Worm (Caenorhabditis elegans): Measurements from ENCODE around the gene K04D7.6.

Gene K04D7.6

DNA sequence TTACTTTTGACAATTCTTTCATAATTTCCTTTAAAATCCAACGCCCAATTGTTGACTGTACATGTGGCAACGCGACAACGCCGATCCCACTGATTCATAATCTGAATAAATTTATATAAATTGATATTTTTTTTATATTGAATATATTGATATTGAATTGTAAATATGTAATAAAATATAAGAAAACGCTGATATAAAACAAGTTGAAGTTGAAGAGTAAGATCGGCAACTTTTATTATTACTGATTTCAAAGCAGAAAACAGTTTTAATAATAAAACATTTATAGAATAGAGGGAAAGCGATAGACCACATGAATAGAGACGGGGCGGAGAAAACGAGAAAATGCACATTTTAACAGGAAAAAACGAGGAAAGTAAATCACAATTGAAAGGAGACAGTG is 13.1 kb upstream of the K04D7.6 start, which contains the start of gene qns-1:
Gene qns-1, minus strand, starts transcription at position 101 of the 400 bp plus-strand sequence.
- no peak for TF ChIP-seq snpc-1.2 (GFP tag; IDR thresholded peaks at IDR 0.05)
- TF ChIP-seq nhr-76 (tag; optimal IDR thresholded peaks at IDR 0.05): no peak
- TF ChIP-seq daf-19 (GFP tag; conservative IDR thresholded peaks at IDR 0.05): no peak
- no peak for TF ChIP-seq madf-5 (GFP tag; IDR thresholded peaks at IDR 0.05)
- TF ChIP-seq F49E8.2 (tag; optimal IDR thresholded peaks at IDR 0.05; ENCODE audit: borderline replicate concordance): no peak
- TF ChIP-seq mdt-29 (GFP tag; IDR thresholded peaks at IDR 0.05): no peak
- no peak for TF ChIP-seq ama-1 (optimal IDR thresholded peaks at IDR 0.05)
- TF ChIP-seq ZK337.2 (GFP tag; IDR thresholded peaks at IDR 0.05): no peak
- no peak for TF ChIP-seq daf-16 (GFP tag; optimal IDR thresholded peaks at IDR 0.05)
- TF ChIP-seq daf-16 (tag; optimal IDR thresholded peaks at IDR 0.05): no peak
- TF ChIP-seq hif-1 (tag; optimal IDR thresholded peaks at IDR 0.05): no peak
- no peak for TF ChIP-seq T26A8.4 (GFP tag; IDR thresholded peaks at IDR 0.05)
- TF ChIP-seq mxl-2 (GFP tag; conservative IDR thresholded peaks at IDR 0.05): no peak
- no peak for TF ChIP-seq vab-7 (GFP tag; IDR thresholded peaks at IDR 0.05)
- no peak for TF ChIP-seq lin-38 (GFP tag; IDR thresholded peaks at IDR 0.05)
- no peak for TF ChIP-seq lin-1 (GFP tag; IDR thresholded peaks at IDR 0.05)

DNA sequence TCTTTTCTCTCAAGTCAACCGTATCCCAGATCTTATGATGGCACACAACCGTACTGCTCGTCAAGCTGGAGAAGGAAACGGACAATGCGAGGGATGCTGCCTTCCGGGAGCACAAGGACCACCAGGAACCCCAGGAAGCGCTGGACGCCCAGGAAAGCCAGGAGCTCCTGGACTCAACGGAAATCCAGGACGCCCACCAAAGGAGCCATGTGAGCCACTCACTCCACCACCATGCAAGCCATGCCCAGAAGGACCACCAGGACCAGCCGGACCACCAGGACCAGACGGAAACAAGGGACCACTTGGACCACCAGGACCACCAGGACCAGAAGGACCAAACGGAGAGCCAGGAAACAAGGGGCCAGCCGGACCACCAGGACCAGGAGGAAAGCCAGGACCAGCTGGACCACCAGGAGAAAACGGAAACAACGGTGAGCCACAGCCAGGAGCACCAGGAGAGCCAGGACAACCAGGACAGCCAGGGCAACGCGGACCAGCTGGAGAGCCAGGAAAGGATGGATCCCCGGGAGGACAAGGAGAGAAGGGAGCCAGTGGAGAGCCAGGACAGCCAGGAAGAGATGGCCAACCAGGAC is 10.7 kb upstream of the K04D7.6 start:
- TF ChIP-seq madf-5 (GFP tag; IDR thresholded peaks at IDR 0.05): peak in 1 of 2 experiments; percentile 80; a peak in 1 of 4 replicates
- TF ChIP-seq lin-38 (GFP tag; IDR thresholded peaks at IDR 0.05): peak; percentile 19; the same call in 1 of the 2 replicates
- TF ChIP-seq tra-1 (GFP tag; IDR thresholded peaks at IDR 0.05): no peak
- TF ChIP-seq php-3 (GFP tag; IDR thresholded peaks at IDR 0.05): no peak
- 0 out of 2 replicates have a peak, but pooled peaks have one; percentile 36 for TF ChIP-seq Y48G9A.11 (GFP tag; IDR thresholded peaks at IDR 0.05)
- TF ChIP-seq nhr-77 (tag; optimal IDR thresholded peaks at IDR 0.05): no peak
- no peak for TF ChIP-seq hlh-30 (tag; optimal IDR thresholded peaks at IDR 0.05; ENCODE audit: insufficient read depth)
- TF ChIP-seq pha-4 (GFP tag; IDR thresholded peaks at IDR 0.05): no peak
- TF ChIP-seq pha-4 (tag; optimal IDR thresholded peaks at IDR 0.05): no peak
- TF ChIP-seq nhr-11 (tag; optimal IDR thresholded peaks at IDR 0.05): no peak
- peak; percentile 98 for TF ChIP-seq set-16 (GFP tag; IDR thresholded peaks at IDR 0.05)
- peak; percentile 35 for TF ChIP-seq spr-3 (GFP tag; optimal IDR thresholded peaks at IDR 0.05)
- TF ChIP-seq zfp-3 (GFP tag; conservative IDR thresholded peaks at IDR 0.05): 0 out of 2 replicates have a peak, but pooled peaks have one; percentile 47
- TF ChIP-seq ZK337.2 (GFP tag; IDR thresholded peaks at IDR 0.05): no peak

DNA sequence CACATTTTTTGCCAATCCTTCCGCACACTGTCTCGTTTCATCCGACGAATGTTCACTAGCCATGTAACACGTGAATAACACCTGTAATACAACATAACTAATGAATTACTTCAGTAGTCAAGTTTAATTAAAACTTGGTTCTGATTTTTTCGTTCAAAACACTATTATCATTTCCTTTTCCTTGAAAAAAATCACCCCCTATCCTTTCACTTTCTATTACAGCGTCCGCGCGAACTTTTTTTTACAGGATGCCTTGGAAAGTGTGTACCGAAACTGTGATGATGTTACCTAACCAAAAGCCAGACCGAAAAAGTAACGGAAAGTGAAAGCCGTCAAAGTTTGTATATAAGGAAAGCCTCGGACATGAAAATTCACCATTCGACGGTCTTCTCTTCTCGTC is 10.0 kb upstream of the K04D7.6 start, which contains the start of gene col-124:
Gene col-124, plus strand, starts transcription at position 374 of the 400 bp plus-strand sequence.
- TF ChIP-seq dmd-6 (GFP tag; IDR thresholded peaks at IDR 0.05) (peak; percentile 56), mxl-2 (GFP tag; conservative IDR thresholded peaks at IDR 0.05) (0 out of 2 replicates have a peak, but pooled peaks have one; percentile 9), daf-19 (GFP tag; conservative IDR thresholded peaks at IDR 0.05) (no peak), cey-2 (tag; optimal IDR thresholded peaks at IDR 0.05; ENCODE audit: borderline replicate concordance, insufficient read depth) (peak; percentile 16), unc-62 (GFP tag; optimal IDR thresholded peaks at IDR 0.05 in 1 of 2) (no peak), unc-62 (tag; optimal IDR thresholded peaks at IDR 0.05) (no peak), nhr-48 (tag; optimal IDR thresholded peaks at IDR 0.05) (peak; percentile 71)

DNA sequence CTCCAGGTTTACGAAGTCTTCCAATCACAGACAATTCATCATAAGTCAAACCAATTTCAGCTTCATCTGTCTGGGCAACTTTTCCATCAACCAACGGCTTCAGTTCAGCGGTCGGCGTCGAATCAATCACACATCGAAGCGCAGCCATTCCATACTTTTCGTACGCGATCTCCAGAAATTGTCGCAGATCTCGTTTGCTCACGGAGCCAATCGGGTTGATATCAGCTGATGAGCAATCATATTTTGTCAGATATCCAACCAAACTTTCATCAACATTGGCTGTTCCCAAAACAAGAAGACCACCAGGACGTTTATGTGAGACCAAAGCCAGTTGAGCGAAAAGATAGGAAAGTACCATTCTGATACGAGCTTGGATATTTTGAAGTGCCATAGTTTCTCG is 9.3 kb upstream of the K04D7.6 start:
- TF ChIP-seq fkh-10 (GFP tag; optimal IDR thresholded peaks at IDR 0.05) (no peak), unc-62 (GFP tag; optimal IDR thresholded peaks at IDR 0.05 in 1 of 2) (peak in 1 of 2 experiments; percentile 95), unc-62 (tag; optimal IDR thresholded peaks at IDR 0.05) (no peak)

Data from whole organism, L4 larva.